Worm (Caenorhabditis elegans) whole organism, L4 larva: ENCODE results near the gene mihp-2.
A peak's percentile ranks its signal among the peaks of the same experiment; 100 is the strongest.

Experiments used
- D1046.2 ChIP-seq: fragments of 200-800 bp; sonication (Bioruptor generic); IDR thresholded peaks from 2 replicates; pipeline ENCODE4 v1.3.6; 2022; ENCODE audit warnings: missing genetic modification characterization, missing compliant biosample characterization
- aly-2 ChIP-seq: sonication (generic microtip); optimal IDR thresholded peaks from 2 replicates; lab custom pipeline; 2018; ENCODE audit warnings: missing biosample characterization, missing genetic modification characterization
- ces-1 ChIP-seq: fragments of 150-350 bp; sonication (generic microtip); optimal IDR thresholded peaks from 4 replicates; lab custom pipeline; 2014; ENCODE audit warnings: missing biosample characterization, missing genetic modification reagents, missing genetic modification characterization
- lin-39 ChIP-seq: fragments of 150-350 bp; optimal IDR thresholded peaks from 2 replicates; lab custom pipeline; 2014; ENCODE audit warnings: missing biosample characterization, missing genetic modification reagents, missing genetic modification characterization
- lsy-2 ChIP-seq, 2 experiments: fragments of 150-350 bp in 1 of 2; sonication (generic microtip) in 1 of 2; optimal IDR thresholded peaks; 2 replicates each; lab custom pipeline; 2014 to 2017; ENCODE audit warnings: missing biosample characterization in 2 of 2, missing genetic modification characterization in 2 of 2
- madf-9 ChIP-seq: fragments of 200-800 bp; sonication (Bioruptor generic); conservative IDR thresholded peaks from 2 replicates; pipeline ENCODE4 v1.3.6; 2022; ENCODE audit warnings: missing genetic modification reagents, missing genetic modification characterization, missing compliant biosample characterization
- saeg-2 ChIP-seq: fragments of 200-800 bp; sonication (Bioruptor generic); IDR thresholded peaks from 2 replicates; pipeline ENCODE4 v1.3.6; 2022; ENCODE audit warnings: missing genetic modification reagents, missing genetic modification characterization, missing compliant biosample characterization
- unc-39 ChIP-seq: sonication (generic microtip); optimal IDR thresholded peaks from 2 replicates; lab custom pipeline; 2017; ENCODE audit warnings: missing biosample characterization, missing genetic modification characterization
- unc-62 ChIP-seq, 3 experiments: fragments of 150-350 bp in 1 of 3; sonication (generic microtip); optimal IDR thresholded peaks in 2 of 3; peaks in 1 of 3; 1 replicate in 1 of 3; 2 replicates in 2 of 3; lab custom pipeline; 2014 to 2017; ENCODE audit warnings: missing biosample characterization in 3 of 3, missing genetic modification characterization in 3 of 3, missing genetic modification reagents in 3 of 3, missing genotype in 1 of 3
- zag-1 ChIP-seq: fragments of 150-350 bp; optimal IDR thresholded peaks from 2 replicates; lab custom pipeline; 2014; ENCODE audit warnings: missing biosample characterization, missing genetic modification characterization
- ztf-11 ChIP-seq: fragments of 150-350 bp; optimal IDR thresholded peaks from 2 replicates; lab custom pipeline; 2014; ENCODE audit warnings: missing biosample characterization, missing genetic modification characterization

DNA sequence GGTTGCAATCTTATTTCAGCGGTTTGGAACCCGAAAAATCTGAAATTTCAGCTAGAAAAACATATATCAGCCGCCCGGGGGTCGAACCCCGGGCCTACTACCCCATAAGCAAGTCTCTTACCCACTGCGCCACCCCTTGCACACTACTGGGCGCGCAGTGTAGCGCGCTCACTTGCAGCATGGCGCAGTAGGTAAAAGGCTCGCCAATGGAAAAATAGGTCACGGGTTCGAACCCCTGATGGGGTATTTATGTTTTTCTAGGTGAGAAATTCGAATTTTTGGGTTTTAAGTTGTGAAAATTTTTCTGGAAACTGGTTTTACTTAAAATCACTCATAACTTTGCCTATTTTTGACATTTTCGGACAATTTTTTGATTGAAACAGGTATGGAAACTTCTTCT, 9.0 kb downstream of the mihp-2 start:
- TF ChIP-seq ces-1 (no peak), zag-1 (tag; lab: Kevin White, UChicago) (no peak), lsy-2 (tag; optimal IDR thresholded peaks at IDR 0.05; lab: Kevin White, UChicago) (no peak), madf-9 (no peak), saeg-2 (GFP tag; lab: Robert Waterston, UW) (no peak), aly-2 (tag; lab: Kevin White, UChicago) (no peak), ztf-11 (tag; lab: Kevin White, UChicago) (no peak), D1046.2 (GFP tag; lab: Robert Waterston, UW) (no peak), unc-62 (GFP tag; optimal IDR thresholded peaks at IDR 0.05 in 1 of 2; lab: Kevin White, UChicago) (peak in 1 of 2 experiments; percentile 73), unc-62 (tag; optimal IDR thresholded peaks at IDR 0.05; lab: Kevin White, UChicago) (no peak), lin-39 (tag; lab: Kevin White, UChicago) (no peak), unc-39 (tag; lab: Kevin White, UChicago) (no peak)
